Fruit fly (Drosophila melanogaster): ENCODE data around the gene Klp3A.

Gene Klp3A

dm6 chrX:2624525-2625006, 20.7 kb upstream of the Klp3A start, which contains the start of the genes brv3 and Pi4KIIIalpha (continued):
- TF ChIP-seq CG3995 (GFP tag; optimal IDR thresholded peaks at IDR 0.05) (peak; percentile 85), CG2116 (GFP tag; optimal IDR thresholded peaks at IDR 0.05) (peak; percentile 53), CG17359 (tag; optimal IDR thresholded peaks at IDR 0.05) (peak; percentile 69), nom (GFP tag; optimal IDR thresholded peaks at IDR 0.05) (no peak), CG1602 (GFP tag; optimal IDR thresholded peaks at IDR 0.05) (no peak), ems (GFP tag; optimal IDR thresholded peaks at IDR 0.05) (no peak), CG18599 (GFP tag; optimal IDR thresholded peaks at IDR 0.05) (no peak), Fer1 (GFP tag; optimal IDR thresholded peaks at IDR 0.05) (no peak), p53 (GFP tag; optimal IDR thresholded peaks at IDR 0.05) (no peak), br (optimal IDR thresholded peaks at IDR 0.05) (no peak), CG1647 (GFP tag; optimal IDR thresholded peaks at IDR 0.05) (no peak), hbn (GFP tag; IDR thresholded peaks at IDR 0.05; ENCODE audit: partially characterized antibody) (peak; percentile 23; the same call in 1 of the 2 replicates), CG4730 (GFP tag; IDR thresholded peaks at IDR 0.05) (no peak), Hr39 (optimal IDR thresholded peaks at IDR 0.05) (no peak), crol (GFP tag; IDR thresholded peaks at IDR 0.05) (no peak), CG9932 (GFP tag; IDR thresholded peaks at IDR 0.05) (no peak), CG31388 (GFP tag; optimal IDR thresholded peaks at IDR 0.05) (no peak), CG8388 (GFP tag; optimal IDR thresholded peaks at IDR 0.05) (no peak), jumu (GFP tag; optimal IDR thresholded peaks at IDR 0.05) (no peak), CG32767 (GFP tag; IDR thresholded peaks at IDR 0.05) (no peak), schlank (tag; optimal IDR thresholded peaks at IDR 0.05) (no peak), MBD-R2 (GFP tag; IDR thresholded peaks at IDR 0.05) (peak; percentile 73), CG17612 (GFP tag; IDR thresholded peaks at IDR 0.05) (no peak), CG10543 (GFP tag; optimal IDR thresholded peaks at IDR 0.05) (no peak), Dip2 (GFP tag; IDR thresholded peaks at IDR 0.05) (no peak), Tbp (GFP tag; optimal IDR thresholded peaks at IDR 0.05) (no peak), Sry-δ (GFP tag; optimal IDR thresholded peaks at IDR 0.05) (peak; percentile 34), Sry-β (GFP tag; optimal IDR thresholded peaks at IDR 0.05) (no peak), jigr1 (GFP tag; IDR thresholded peaks at IDR 0.05) (no peak), CG15011 (GFP tag; optimal IDR thresholded peaks at IDR 0.05) (no peak), nau (GFP tag; optimal IDR thresholded peaks at IDR 0.05) (no peak), pita (GFP tag; optimal IDR thresholded peaks at IDR 0.05) (no peak), knrl (GFP tag; IDR thresholded peaks at IDR 0.05; ENCODE audit: partially characterized antibody) (0 out of 3 replicates have a peak, but pooled peaks have one; percentile 26), CG8924 (tag; optimal IDR thresholded peaks at IDR 0.05) (no peak), Doc2 (GFP tag; IDR thresholded peaks at IDR 0.05) (no peak), unpg (GFP tag; optimal IDR thresholded peaks at IDR 0.05) (no peak), ab (GFP tag; optimal IDR thresholded peaks at IDR 0.05) (no peak), repo (GFP tag; optimal IDR thresholded peaks at IDR 0.05) (no peak), CG18476 (GFP tag; optimal IDR thresholded peaks at IDR 0.05) (no peak), CG33213 (GFP tag; optimal IDR thresholded peaks at IDR 0.05) (no peak), ac (GFP tag; optimal IDR thresholded peaks at IDR 0.05) (no peak), Vsx1 (GFP tag; optimal IDR thresholded peaks at IDR 0.05) (no peak), CG2889 (GFP tag; IDR thresholded peaks at IDR 0.05) (no peak), slp2 (GFP tag; optimal IDR thresholded peaks at IDR 0.05) (no peak), Lpt (GFP tag; optimal IDR thresholded peaks at IDR 0.05) (no peak), Dll (GFP tag; IDR thresholded peaks at IDR 0.05; ENCODE audit: partially characterized antibody) (peak; percentile 48; the same call in 1 of the 4 replicates), CG17186 (GFP tag; optimal IDR thresholded peaks at IDR 0.05) (peak; percentile 22), Dek (tag; optimal IDR thresholded peaks at IDR 0.05) (peak; percentile 8), CG8290 (GFP tag; optimal IDR thresholded peaks at IDR 0.05) (no peak), CG8290 (tag; optimal IDR thresholded peaks at IDR 0.05) (no peak), D19B (GFP tag; optimal IDR thresholded peaks at IDR 0.05) (no peak), lmd (GFP tag; IDR thresholded peaks at IDR 0.05) (no peak), Ets97D (GFP tag; optimal IDR thresholded peaks at IDR 0.05) (peak; percentile 14)

Measured in whole organism, embryonic.